Fruit fly (Drosophila melanogaster) whole organism, wandering third instar larva: ENCODE measurements around the gene dpy.

ENCODE experiments used
- Abd-B ChIP-seq: fragments of >200 bp; optimal IDR thresholded peaks from 2 replicates; lab custom pipeline; 2017; ENCODE audit warnings: missing biosample characterization, missing genetic modification characterization
- Dif ChIP-seq: fragments of 200-275, 200-300 bp; sonication (Bioruptor generic); optimal IDR thresholded peaks from 2 replicates; lab custom pipeline; 2018; ENCODE audit warnings: missing biosample characterization, missing genetic modification characterization; ENCODE audit not compliant: partially characterized antibody
- Hr78 ChIP-seq: fragments of >200 bp; optimal IDR thresholded peaks from 2 replicates; lab custom pipeline; 2017; ENCODE audit warnings: missing biosample characterization, missing genetic modification characterization
- Jra ChIP-seq: sonication (Bioruptor generic); optimal IDR thresholded peaks from 2 replicates; lab custom pipeline; 2016; ENCODE audit warnings: missing biosample characterization, missing genetic modification characterization
- Myc ChIP-seq: fragments of >200 bp; optimal IDR thresholded peaks from 2 replicates; lab custom pipeline; 2017
- dl ChIP-seq, 2 experiments: fragments of 175-275, 200-275 bp in 1 of 2; fragments of 200-275 bp in 1 of 2; sonication (Bioruptor generic); optimal IDR thresholded peaks; lab custom pipeline; 2018; ENCODE audit warnings: mild to moderate bottlenecking in 2 of 2, missing biosample characterization in 2 of 2, missing genetic modification characterization in 2 of 2, moderate library complexity in 2 of 2; ENCODE audit not compliant: partially characterized antibody in 2 of 2, insufficient read depth in 1 of 2
- h ChIP-seq: fragments of 200-800 bp; sonication (Bioruptor generic); optimal IDR thresholded peaks from 3 replicates; lab custom pipeline; 2016; ENCODE audit warnings: missing biosample characterization, mild to moderate bottlenecking, missing genetic modification characterization
- tai ChIP-seq: sonication (Bioruptor generic); optimal IDR thresholded peaks from 2 replicates; lab custom pipeline; 2016; ENCODE audit warnings: missing biosample characterization, missing genetic modification characterization

- TF ChIP-seq Jra (no peak), Dif (GFP tag; lab: Kevin White, UChicago) (no peak), h (peak; percentile 96), dl (GFP tag; optimal IDR thresholded peaks at IDR 0.05; lab: Kevin White, UChicago; ENCODE audit: insufficient read depth in 1 of 2, partially characterized antibody in 2 of 2) (no peak), Abd-B (GFP tag; lab: Kevin White, UChicago) (no peak), Myc (lab: Kevin White, UChicago) (peak; percentile 77), Hr78 (GFP tag; lab: Kevin White, UChicago) (no peak), tai (no peak)
Measured at dm6 chr2L:4448582-4449016, 165.5 kb downstream of the dpy start, which contains the start of gene MFS18.
